Worm (Caenorhabditis elegans): Measurements from ENCODE around the gene W07G4.2.

DNA sequence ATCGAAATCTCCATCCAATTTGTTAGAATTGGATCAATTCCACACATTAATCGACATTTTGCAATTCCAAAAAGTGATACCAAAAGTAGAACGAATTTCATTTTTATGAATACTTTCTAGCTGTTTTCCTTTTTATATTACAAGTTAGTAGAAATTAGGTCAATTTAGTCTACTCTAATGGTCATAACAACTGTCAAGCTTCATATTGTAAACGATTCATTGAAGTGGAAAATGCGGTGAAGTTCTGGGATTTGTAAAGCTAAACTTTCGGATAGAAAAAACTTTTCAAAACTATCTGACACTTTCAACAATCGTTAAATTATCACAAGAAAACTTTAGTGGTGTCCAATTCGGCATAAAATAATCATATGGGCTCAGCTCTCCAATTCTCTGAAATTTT, 1.8 kb downstream of the W07G4.2 start, which contains the start of gene W07G4.7:
- no peak for TF ChIP-seq cog-1 (tag; optimal IDR thresholded peaks at IDR 0.05)
- no peak for TF ChIP-seq flt-1 (GFP tag; IDR thresholded peaks at IDR 0.05)

Data from whole organism, midembryonic.